Worm (Caenorhabditis elegans) whole organism, L3 larva: ENCODE data around the gene Y14H12A.1.

Source experiments
- R02D3.7 ChIP-seq: fragments of 150-350 bp; optimal IDR thresholded peaks from 2 replicates; lab custom pipeline; 2014; ENCODE audit warnings: missing biosample characterization, missing genetic modification characterization
- ZK546.5 ChIP-seq: sonication (generic microtip); optimal IDR thresholded peaks from 2 replicates; lab custom pipeline; 2017; ENCODE audit warnings: missing biosample characterization, missing genetic modification characterization
- eor-1 ChIP-seq, 2 experiments: fragments of 150-350 bp; optimal IDR thresholded peaks; 2 replicates each; lab custom pipeline; 2014 to 2018; ENCODE audit warnings: missing biosample characterization in 2 of 2, missing genetic modification characterization in 2 of 2
- lin-15B ChIP-seq: fragments of 150-350 bp; optimal IDR thresholded peaks from 2 replicates; lab custom pipeline; 2014; ENCODE audit warnings: missing biosample characterization, missing genetic modification characterization
- nhr-12 ChIP-seq: fragments of 150-350 bp; optimal IDR thresholded peaks from 2 replicates; lab custom pipeline; 2014; ENCODE audit warnings: missing biosample characterization, missing genetic modification characterization
- nhr-76 ChIP-seq: fragments of 150-350 bp; sonication (generic microtip); optimal IDR thresholded peaks from 5 replicates; lab custom pipeline; 2014; ENCODE audit warnings: missing biosample characterization, missing genetic modification characterization
- skn-1 ChIP-seq: fragments of 150-350 bp; optimal IDR thresholded peaks from 2 replicates; lab custom pipeline; 2014; ENCODE audit warnings: missing biosample characterization, missing genetic modification characterization
- snpc-4 ChIP-seq: fragments of 150-350 bp; optimal IDR thresholded peaks from 2 replicates; lab custom pipeline; 2014; ENCODE audit warnings: missing biosample characterization, missing genetic modification characterization
- unc-62 ChIP-seq: fragments of 150-350 bp; sonication (generic microtip); optimal IDR thresholded peaks from 4 replicates; lab custom pipeline; 2014; ENCODE audit warnings: missing biosample characterization, missing genetic modification reagents, missing genetic modification characterization
- ztf-11 ChIP-seq: fragments of 150-350 bp; optimal IDR thresholded peaks from 2 replicates; lab custom pipeline; 2014; ENCODE audit warnings: missing biosample characterization, missing genetic modification characterization

DNA sequence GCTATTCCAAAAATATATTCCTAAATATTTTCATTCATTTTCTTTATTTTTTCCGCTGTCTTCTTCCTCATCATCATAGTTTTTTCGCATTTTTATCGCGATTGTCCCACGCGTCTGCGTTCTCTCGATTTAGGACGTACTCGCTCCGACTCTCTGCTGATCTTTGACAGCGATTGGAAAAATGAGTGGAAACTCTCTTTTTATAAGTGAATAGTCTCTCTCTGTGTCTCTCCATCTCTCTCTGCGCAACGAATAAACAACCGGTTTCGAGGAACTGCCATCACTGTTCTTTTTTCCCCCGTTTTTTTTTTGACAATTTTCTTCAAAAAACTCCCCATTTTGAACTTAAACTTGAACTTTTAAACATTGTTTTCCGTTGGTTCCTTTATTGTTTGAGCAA is 41.6 kb upstream of the Y14H12A.1 start:
- no peak for TF ChIP-seq R02D3.7
- TF ChIP-seq ztf-11 (tag; lab: Kevin White, UChicago), result no peak
- no peak for TF ChIP-seq skn-1 (tag; lab: Kevin White, UChicago)
- no peak for TF ChIP-seq ZK546.5
- TF ChIP-seq unc-62 (GFP tag; lab: Kevin White, UChicago), result no peak
- no peak for TF ChIP-seq nhr-76 (tag; lab: Kevin White, UChicago)
- no peak for TF ChIP-seq snpc-4 (tag; lab: Kevin White, UChicago)
- TF ChIP-seq nhr-12 (tag; lab: Kevin White, UChicago), result no peak
- no peak for TF ChIP-seq eor-1 (tag; optimal IDR thresholded peaks at IDR 0.05; lab: Kevin White, UChicago)
- no peak for TF ChIP-seq lin-15B (tag; lab: Kevin White, UChicago)
